Fruit fly (Drosophila melanogaster): ENCODE data around the gene CG31659.

Gene CG31659

DNA sequence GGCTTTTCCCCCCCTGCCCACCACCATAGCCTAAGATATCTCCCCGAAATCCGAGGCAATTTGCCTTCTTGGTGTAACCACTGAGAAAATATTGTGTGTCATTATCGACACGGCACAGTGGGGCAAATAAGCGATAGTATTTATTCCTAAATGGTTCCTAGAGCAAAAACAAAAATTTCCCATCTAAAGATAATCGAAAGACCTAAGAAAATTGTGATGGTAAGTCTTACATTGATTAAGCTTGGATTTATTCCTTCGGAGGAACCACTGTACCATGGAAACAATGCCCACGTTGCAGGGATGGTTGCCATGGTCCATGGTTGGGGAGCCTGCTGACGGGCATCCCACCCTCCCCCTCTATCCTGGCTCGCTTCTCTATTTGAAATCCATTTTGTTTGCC, 43.2 kb downstream of the CG31659 start:
- TF ChIP-seq Jra (GFP tag; optimal IDR thresholded peaks at IDR 0.05), result no peak
- TF ChIP-seq CrebA (GFP tag; optimal IDR thresholded peaks at IDR 0.05; ENCODE audit: borderline replicate concordance), result no peak
- peak in 1 of 2 experiments; percentile 7 for TF ChIP-seq foxo (GFP tag; optimal IDR thresholded peaks at IDR 0.05)

dm6 chr2L:1315283-1315682, 44.3 kb downstream of the CG31659 start:
- no peak for TF ChIP-seq Dif (GFP tag; optimal IDR thresholded peaks at IDR 0.05; ENCODE audit: partially characterized antibody)
- no peak for TF ChIP-seq Rel (GFP tag; optimal IDR thresholded peaks at IDR 0.05)
- TF ChIP-seq Rel (tag; optimal IDR thresholded peaks at IDR 0.05), result no peak
- no peak for TF ChIP-seq Jra (GFP tag; optimal IDR thresholded peaks at IDR 0.05)
- TF ChIP-seq Vsx2 (GFP tag; optimal IDR thresholded peaks at IDR 0.05; ENCODE audit: partially characterized antibody), result no peak
- no peak for TF ChIP-seq Hr78 (GFP tag; optimal IDR thresholded peaks at IDR 0.05)
- TF ChIP-seq Sp1 (GFP tag; optimal IDR thresholded peaks at IDR 0.05), result no peak
- no peak for TF ChIP-seq br (GFP tag; optimal IDR thresholded peaks at IDR 0.05)
- no peak for TF ChIP-seq sv (GFP tag; optimal IDR thresholded peaks at IDR 0.05)
- no peak for TF ChIP-seq CG9705 (GFP tag; optimal IDR thresholded peaks at IDR 0.05)

dm6 chr2L:1312321-1312720, 47.3 kb downstream of the CG31659 start:
- peak; percentile 22 for TF ChIP-seq Hnf4 (GFP tag; optimal IDR thresholded peaks at IDR 0.05)
- no peak for TF ChIP-seq dmrt93B (GFP tag; optimal IDR thresholded peaks at IDR 0.05)
- TF ChIP-seq fru (GFP tag; optimal IDR thresholded peaks at IDR 0.05), result peak; percentile 59
- no peak for TF ChIP-seq Mio (GFP tag; optimal IDR thresholded peaks at IDR 0.05)
- TF ChIP-seq Myc (optimal IDR thresholded peaks at IDR 0.05), result no peak
- TF ChIP-seq CrebA (GFP tag; optimal IDR thresholded peaks at IDR 0.05; ENCODE audit: borderline replicate concordance), result no peak
- TF ChIP-seq woc (GFP tag; optimal IDR thresholded peaks at IDR 0.05), result peak; percentile 6
- TF ChIP-seq rgr (GFP tag; optimal IDR thresholded peaks at IDR 0.05), result peak; percentile 27
- TF ChIP-seq Vsx2 (GFP tag; optimal IDR thresholded peaks at IDR 0.05; ENCODE audit: partially characterized antibody), result no peak
- TF ChIP-seq Hr78 (GFP tag; optimal IDR thresholded peaks at IDR 0.05), result no peak
- TF ChIP-seq foxo (GFP tag; optimal IDR thresholded peaks at IDR 0.05), result peak in 1 of 2 experiments; percentile 48
- peak; percentile 19 for TF ChIP-seq OdsH (GFP tag; optimal IDR thresholded peaks at IDR 0.05)
- TF ChIP-seq Sp1 (GFP tag; optimal IDR thresholded peaks at IDR 0.05), result peak; percentile 57
- TF ChIP-seq dl (GFP tag; optimal IDR thresholded peaks at IDR 0.05; ENCODE audit: insufficient read depth in 1 of 2, partially characterized antibody in 2 of 2), result no peak
- no peak for TF ChIP-seq lola (GFP tag; optimal IDR thresholded peaks at IDR 0.05)
- TF ChIP-seq Dfd (GFP tag; optimal IDR thresholded peaks at IDR 0.05), result no peak
- TF ChIP-seq ey (GFP tag; optimal IDR thresholded peaks at IDR 0.05), result peak; percentile 22
- TF ChIP-seq tai (GFP tag; optimal IDR thresholded peaks at IDR 0.05), result no peak
- TF ChIP-seq HLH106 (tag; optimal IDR thresholded peaks at IDR 0.05), result peak; percentile 53
- TF ChIP-seq Rel (GFP tag; optimal IDR thresholded peaks at IDR 0.05), result no peak
- no peak for TF ChIP-seq Rel (tag; optimal IDR thresholded peaks at IDR 0.05)
- TF ChIP-seq br (GFP tag; optimal IDR thresholded peaks at IDR 0.05), result peak; percentile 42
- TF ChIP-seq Hr83 (GFP tag; optimal IDR thresholded peaks at IDR 0.05; ENCODE audit: poor library complexity, severe bottlenecking), result no peak
- TF ChIP-seq CG9705 (GFP tag; optimal IDR thresholded peaks at IDR 0.05), result no peak
- no peak for TF ChIP-seq dsf (GFP tag; optimal IDR thresholded peaks at IDR 0.05; ENCODE audit: borderline replicate concordance)
- no peak for TF ChIP-seq usp (GFP tag; optimal IDR thresholded peaks at IDR 0.05)
- no peak for TF ChIP-seq CG32264 (GFP tag; optimal IDR thresholded peaks at IDR 0.05)
- TF ChIP-seq Jra (GFP tag; optimal IDR thresholded peaks at IDR 0.05), result no peak
- TF ChIP-seq psq (GFP tag; optimal IDR thresholded peaks at IDR 0.05), result peak; percentile 28
- no peak for TF ChIP-seq Dif (GFP tag; optimal IDR thresholded peaks at IDR 0.05; ENCODE audit: partially characterized antibody)
- peak; percentile 36 for TF ChIP-seq h (GFP tag; optimal IDR thresholded peaks at IDR 0.05)
